Fruit fly (Drosophila melanogaster): ENCODE measurements around the gene CG6865.

Gene CG6865

DNA sequence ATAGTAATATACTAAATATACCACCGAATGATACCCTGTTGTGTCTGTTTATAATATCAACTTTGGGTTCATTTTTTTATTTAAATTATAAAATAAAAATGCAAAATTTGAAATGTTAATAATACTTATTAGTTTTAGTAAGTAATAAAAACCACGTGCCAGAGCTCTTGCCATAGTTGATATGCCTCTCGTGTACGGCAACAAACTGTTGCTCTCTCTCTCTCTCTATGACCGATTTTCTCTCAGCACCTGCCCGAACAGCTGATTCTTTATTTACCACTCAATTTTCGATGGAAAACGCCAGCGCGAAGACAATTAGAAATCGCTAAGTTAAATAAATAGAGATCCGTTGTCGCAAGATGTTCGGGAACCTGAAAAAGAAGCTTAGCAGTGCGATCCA, 4.1 kb downstream of the CG6865 start, which contains the start of gene Dysb (continued):
- TF ChIP-seq zen2 (GFP tag; IDR thresholded peaks at IDR 0.05; ENCODE audit: partially characterized antibody) (no peak), Nf-YA (GFP tag; IDR thresholded peaks at IDR 0.05) (peak; percentile 54; the same call in 1 of the 2 replicates), Dip2 (GFP tag; IDR thresholded peaks at IDR 0.05) (no peak), Asciz (GFP tag; optimal IDR thresholded peaks at IDR 0.05) (peak; percentile 91), Spps (tag; optimal IDR thresholded peaks at IDR 0.05) (peak; percentile 68), az2 (GFP tag; optimal IDR thresholded peaks at IDR 0.05) (peak; percentile 88), CG17912 (GFP tag; optimal IDR thresholded peaks at IDR 0.05) (peak; percentile 27), gsb (GFP tag; IDR thresholded peaks at IDR 0.05) (peak; percentile 75), Dad (GFP tag; optimal IDR thresholded peaks at IDR 0.05) (no peak), CG42726 (GFP tag; IDR thresholded peaks at IDR 0.05; ENCODE audit: partially characterized antibody) (no peak), Hr3 (GFP tag; optimal IDR thresholded peaks at IDR 0.05) (peak; percentile 83), Mad (GFP tag; optimal IDR thresholded peaks at IDR 0.05) (peak; percentile 63), CG43689 (GFP tag; IDR thresholded peaks at IDR 0.05) (peak; percentile 67; the same call in 1 of the 2 replicates), Poxn (GFP tag; IDR thresholded peaks at IDR 0.05) (peak; percentile 48; the same call in 1 of the 2 replicates), fu2 (GFP tag; optimal IDR thresholded peaks at IDR 0.05) (peak; percentile 36), bsh (GFP tag; optimal IDR thresholded peaks at IDR 0.05) (peak; percentile 48 to 92), sna (GFP tag; IDR thresholded peaks at IDR 0.05; ENCODE audit: partially characterized antibody) (no peak; the same call in 1 of the 2 replicates), amos (GFP tag; IDR thresholded peaks at IDR 0.05; ENCODE audit: partially characterized antibody) (no peak), salm (tag; optimal IDR thresholded peaks at IDR 0.05) (peak; percentile 84), stc (GFP tag; IDR thresholded peaks at IDR 0.05) (peak; percentile 89), CHES-1-like (GFP tag; optimal IDR thresholded peaks at IDR 0.05) (peak; percentile 53), Stat92E (GFP tag; optimal IDR thresholded peaks at IDR 0.05) (peak in 1 of 3 experiments; percentile 68), tup (GFP tag; optimal IDR thresholded peaks at IDR 0.05) (peak; percentile 53), CG11398 (GFP tag; optimal IDR thresholded peaks at IDR 0.05) (peak; percentile 58), Max (GFP tag; optimal IDR thresholded peaks at IDR 0.05) (peak; percentile 67), klu (GFP tag; IDR thresholded peaks at IDR 0.05) (peak; percentile 66), CG3281 (GFP tag; optimal IDR thresholded peaks at IDR 0.05) (peak; percentile 82), CG2712 (tag; optimal IDR thresholded peaks at IDR 0.05) (peak; percentile 94), D (optimal IDR thresholded peaks at IDR 0.05) (no peak), D (GFP tag; optimal IDR thresholded peaks at IDR 0.05) (peak; percentile 80), Myb (GFP tag; optimal IDR thresholded peaks at IDR 0.05) (peak; percentile 4), vnd (GFP tag; IDR thresholded peaks at IDR 0.05; ENCODE audit: partially characterized antibody) (no peak), Rfx (GFP tag; IDR thresholded peaks at IDR 0.05) (peak; percentile 96), btn (GFP tag; optimal IDR thresholded peaks at IDR 0.05) (no peak), CG9817 (tag; optimal IDR thresholded peaks at IDR 0.05) (peak; percentile 79), rib (GFP tag; IDR thresholded peaks at IDR 0.05) (peak; percentile 81), dpn (GFP tag; optimal IDR thresholded peaks at IDR 0.05) (peak; percentile 62 to 86), Bgb (GFP tag; IDR thresholded peaks at IDR 0.05; ENCODE audit: partially characterized antibody) (no peak), Adf1 (GFP tag; IDR thresholded peaks at IDR 0.05) (peak; percentile 60), CG1647 (GFP tag; optimal IDR thresholded peaks at IDR 0.05) (no peak), Kr (GFP tag; optimal IDR thresholded peaks at IDR 0.05) (no peak), CG2199 (GFP tag; IDR thresholded peaks at IDR 0.05) (peak; percentile 63; the same call in 1 of the 3 replicates), seq (GFP tag; IDR thresholded peaks at IDR 0.05) (peak; percentile 90), CG6689 (GFP tag; IDR thresholded peaks at IDR 0.05) (peak; percentile 86), run (tag; optimal IDR thresholded peaks at IDR 0.05) (peak; percentile 76), Mrtf (GFP tag; IDR thresholded peaks at IDR 0.05) (peak; percentile 68; the same call in 2 of the 3 replicates), yki (optimal IDR thresholded peaks at IDR 0.05) (no peak), Xrp1 (GFP tag; IDR thresholded peaks at IDR 0.05) (peak; percentile 95), CG32767 (GFP tag; IDR thresholded peaks at IDR 0.05) (peak; percentile 70), Fer1 (GFP tag; optimal IDR thresholded peaks at IDR 0.05) (peak; percentile 90), Jarid2 (GFP tag; optimal IDR thresholded peaks at IDR 0.05) (peak; percentile 51)
